Fruit fly (Drosophila melanogaster) whole organism, embryonic: ENCODE measurements around the gene CG8543.

Experiments
- B-H2 ChIP-seq: fragments of 200-800 bp; sonication (Bioruptor generic); optimal IDR thresholded peaks from 2 replicates; lab custom pipeline; 2018; ENCODE audit warnings: missing biosample characterization, mild to moderate bottlenecking, missing genetic modification characterization
- Bdp1 ChIP-seq: fragments of 200-800 bp; sonication (Bioruptor generic); optimal IDR thresholded peaks from 3 replicates; lab custom pipeline; 2016; ENCODE audit warnings: missing biosample characterization, missing genetic modification characterization
- BtbVII ChIP-seq: fragments of 200-800 bp; sonication (Bioruptor generic); optimal IDR thresholded peaks from 3 replicates; lab custom pipeline; 2017; ENCODE audit warnings: missing biosample characterization, mild to moderate bottlenecking, missing genetic modification characterization
- CG12219 ChIP-seq: fragments of 200-800 bp; sonication (Bioruptor generic); optimal IDR thresholded peaks from 3 replicates; lab custom pipeline; 2018; ENCODE audit warnings: missing biosample characterization, mild to moderate bottlenecking, missing genetic modification characterization
- CG14860 ChIP-seq: fragments of 200-800 bp; sonication (Bioruptor generic); IDR thresholded peaks from 3 replicates; pipeline ENCODE4 v1.3.6; 2022; ENCODE audit warnings: missing biosample characterization, missing genetic modification characterization; ENCODE audit not compliant: partially characterized antibody
- CG15601 ChIP-seq: fragments of 200-800 bp; sonication (Bioruptor generic); optimal IDR thresholded peaks from 3 replicates; lab custom pipeline; 2019; ENCODE audit warnings: missing biosample characterization, mild to moderate bottlenecking, missing genetic modification characterization, moderate library complexity
- CG16813 ChIP-seq: fragments of 200-800 bp; sonication (Bioruptor generic); IDR thresholded peaks from 3 replicates; pipeline ENCODE4 v1.3.6; 2022; ENCODE audit warnings: missing biosample characterization, missing genetic modification characterization; ENCODE audit not compliant: partially characterized antibody
- CG17328 ChIP-seq: fragments of 200-800 bp; sonication (Bioruptor generic); IDR thresholded peaks from 2 replicates; pipeline ENCODE4 v1.3.6; 2022; ENCODE audit warnings: missing biosample characterization, missing genetic modification characterization
- CG17385 ChIP-seq: fragments of 200-800 bp; sonication (Bioruptor generic); optimal IDR thresholded peaks from 3 replicates; lab custom pipeline; 2018; ENCODE audit warnings: missing biosample characterization, mild to moderate bottlenecking, missing genetic modification characterization
- CG18764 ChIP-seq: fragments of 200-800 bp; sonication (Bioruptor generic); optimal IDR thresholded peaks from 3 replicates; lab custom pipeline; 2016; ENCODE audit warnings: missing biosample characterization, missing genetic modification characterization
- CG2202 ChIP-seq: fragments of 200-800 bp; sonication (Bioruptor generic); optimal IDR thresholded peaks from 2 replicates; lab custom pipeline; 2018; ENCODE audit warnings: missing biosample characterization, mild to moderate bottlenecking, missing genetic modification characterization
- CG2678 ChIP-seq: fragments of 200-800 bp; sonication (Bioruptor generic); optimal IDR thresholded peaks from 3 replicates; lab custom pipeline; 2019; ENCODE audit warnings: missing biosample characterization, mild to moderate bottlenecking, missing genetic modification characterization, moderate library complexity
- CG2889 ChIP-seq: fragments of 200-800 bp; sonication (Bioruptor generic); IDR thresholded peaks from 3 replicates; pipeline ENCODE4 v1.3.6; 2022; ENCODE audit warnings: missing biosample characterization, missing genetic modification characterization
- CG32772 ChIP-seq: fragments of 200-800 bp; sonication (Bioruptor generic); IDR thresholded peaks from 2 replicates; pipeline ENCODE4 v1.3.6; 2022; ENCODE audit warnings: missing biosample characterization, missing genetic modification characterization
- CG33557 ChIP-seq: fragments of 200-800 bp; sonication (Bioruptor generic); optimal IDR thresholded peaks from 2 replicates; lab custom pipeline; 2019; ENCODE audit warnings: missing biosample characterization, mild to moderate bottlenecking, missing genetic modification characterization, moderate library complexity
- CG34376 ChIP-seq: fragments of 200-800 bp; sonication (Bioruptor generic); optimal IDR thresholded peaks from 2 replicates; lab custom pipeline; 2018; ENCODE audit warnings: missing biosample characterization, mild to moderate bottlenecking, missing genetic modification characterization
- CG3847 ChIP-seq: fragments of 200-800 bp; sonication (Bioruptor generic); IDR thresholded peaks from 2 replicates; pipeline ENCODE4 v1.3.6; 2022; ENCODE audit warnings: missing biosample characterization, missing genetic modification characterization
- CG4282 ChIP-seq: fragments of 200-800 bp; sonication (Bioruptor generic); optimal IDR thresholded peaks from 2 replicates; lab custom pipeline; 2016; ENCODE audit warnings: missing biosample characterization, missing genetic modification characterization
- CG4404 ChIP-seq: fragments of 200-800 bp; sonication (Bioruptor generic); IDR thresholded peaks from 2 replicates; pipeline ENCODE4 v1.3.6; 2022; ENCODE audit warnings: missing biosample characterization, missing genetic modification characterization
- CG6254 ChIP-seq: fragments of 200-800 bp; sonication (Bioruptor generic); optimal IDR thresholded peaks from 3 replicates; lab custom pipeline; 2017; ENCODE audit warnings: mild to moderate bottlenecking, missing biosample characterization, missing genetic modification reagents, missing genetic modification characterization
- CG6654 ChIP-seq: fragments of 200-800 bp; sonication (Bioruptor generic); optimal IDR thresholded peaks from 2 replicates; lab custom pipeline; 2017; ENCODE audit warnings: missing biosample characterization, mild to moderate bottlenecking, missing genetic modification characterization
- CG6854 ChIP-seq: fragments of 200-800 bp; sonication (Bioruptor generic); optimal IDR thresholded peaks from 3 replicates; lab custom pipeline; 2017; ENCODE audit warnings: missing biosample characterization, mild to moderate bottlenecking, missing genetic modification characterization
- CG8290 ChIP-seq, 3 experiments: fragments of 200-800 bp; sonication (Bioruptor generic); optimal IDR thresholded peaks; 2 replicates each; lab custom pipeline; 2016 to 2019; ENCODE audit warnings: missing biosample characterization in 3 of 3, missing genetic modification characterization in 3 of 3, mild to moderate bottlenecking in 2 of 3, moderate library complexity in 1 of 3
- CG9215 ChIP-seq: fragments of 200-800 bp; sonication (Bioruptor generic); IDR thresholded peaks from 2 replicates; pipeline ENCODE4 v1.3.6; 2022; ENCODE audit warnings: missing biosample characterization, missing genetic modification characterization
- Fer1 ChIP-seq: fragments of 200-800 bp; sonication (Bioruptor generic); optimal IDR thresholded peaks from 2 replicates; lab custom pipeline; 2017; ENCODE audit warnings: missing biosample characterization, mild to moderate bottlenecking, missing genetic modification characterization
- MESR4 ChIP-seq: fragments of 200-800 bp; sonication (Bioruptor generic); optimal IDR thresholded peaks from 2 replicates; lab custom pipeline; 2018; ENCODE audit warnings: missing biosample characterization, mild to moderate bottlenecking, missing genetic modification characterization, moderate library complexity
- NC2β ChIP-seq: fragments of 200-800 bp; sonication (Bioruptor generic); optimal IDR thresholded peaks from 2 replicates; lab custom pipeline; 2016; ENCODE audit warnings: missing biosample characterization, missing genetic modification characterization
- Ravus ChIP-seq: fragments of 200-800 bp; sonication (Bioruptor generic); IDR thresholded peaks from 2 replicates; pipeline ENCODE4 v1.3.6; 2022; ENCODE audit warnings: missing biosample characterization, missing genetic modification characterization
- Trl ChIP-seq, 3 experiments: fragments of >200 bp in 2 of 3; fragments of 200-800 bp in 1 of 3; sonication (Bioruptor generic) in 1 of 3; optimal IDR thresholded peaks; 2 replicates in 1 of 3; 3 replicates in 2 of 3; lab custom pipeline; 2016 to 2017; ENCODE audit warnings: missing biosample characterization in 1 of 3, missing genetic modification characterization in 1 of 3
- Xbp1 ChIP-seq: fragments of 200-800 bp; sonication (Bioruptor generic); optimal IDR thresholded peaks from 3 replicates; lab custom pipeline; 2016; ENCODE audit warnings: missing biosample characterization, mild to moderate bottlenecking, missing genetic modification characterization
- br ChIP-seq: fragments of >200 bp; optimal IDR thresholded peaks from 2 replicates; lab custom pipeline; 2017
- ci ChIP-seq: fragments of 200-800 bp; sonication (Bioruptor generic); IDR thresholded peaks from 3 replicates; pipeline ENCODE4 v1.3.6; 2022; ENCODE audit warnings: missing biosample characterization, missing genetic modification characterization
- her ChIP-seq: fragments of 200-800 bp; sonication (Bioruptor generic); optimal IDR thresholded peaks from 2 replicates; lab custom pipeline; 2016; ENCODE audit warnings: missing biosample characterization, missing genetic modification characterization
- ind ChIP-seq: fragments of 200-800 bp; sonication (Bioruptor generic); optimal IDR thresholded peaks from 3 replicates; lab custom pipeline; 2016; ENCODE audit warnings: missing biosample characterization, missing genetic modification characterization
- knrl ChIP-seq: fragments of 200-800 bp; sonication (Bioruptor generic); IDR thresholded peaks from 3 replicates; pipeline ENCODE4 v1.3.6; 2022; ENCODE audit warnings: missing biosample characterization, missing genetic modification characterization; ENCODE audit not compliant: partially characterized antibody
- mam ChIP-seq: fragments of 200-800 bp; sonication (Bioruptor generic); optimal IDR thresholded peaks from 3 replicates; lab custom pipeline; 2016; ENCODE audit warnings: missing biosample characterization, missing genetic modification characterization
- nerfin-1 ChIP-seq: fragments of 200-800 bp; sonication (Bioruptor generic); optimal IDR thresholded peaks from 3 replicates; lab custom pipeline; 2019; ENCODE audit warnings: missing biosample characterization, mild to moderate bottlenecking, missing genetic modification characterization, moderate library complexity
- nom ChIP-seq: fragments of 200-800 bp; sonication (Bioruptor generic); optimal IDR thresholded peaks from 2 replicates; lab custom pipeline; 2017; ENCODE audit warnings: missing biosample characterization, missing genetic modification characterization, mild to moderate bottlenecking, moderate library complexity, missing genetic modification reagents
- pnt ChIP-seq: fragments of 200-800 bp; sonication (Bioruptor generic); optimal IDR thresholded peaks from 3 replicates; lab custom pipeline; 2016; ENCODE audit warnings: missing biosample characterization, missing genetic modification characterization
- prd ChIP-seq, 3 experiments: fragments of >200 bp in 2 of 3; fragments of 200-800 bp in 1 of 3; sonication (Bioruptor generic) in 1 of 3; optimal IDR thresholded peaks in 2 of 3; IDR thresholded peaks in 1 of 3; 2 replicates in 2 of 3; 3 replicates in 1 of 3; pipeline versions ENCODE4 v1.3.6 to Lab custom; 2017 to 2022; ENCODE audit warnings: missing biosample characterization in 1 of 3, missing genetic modification characterization in 1 of 3
- pum ChIP-seq: fragments of 200-800 bp; sonication (Bioruptor generic); optimal IDR thresholded peaks from 2 replicates; lab custom pipeline; 2016; ENCODE audit warnings: missing biosample characterization, missing genetic modification characterization
- salm ChIP-seq: fragments of 200-800 bp; sonication (Bioruptor generic); optimal IDR thresholded peaks from 2 replicates; lab custom pipeline; 2018; ENCODE audit warnings: missing biosample characterization, mild to moderate bottlenecking, missing genetic modification characterization
- slbo ChIP-seq: fragments of 200-800 bp; sonication (Bioruptor generic); IDR thresholded peaks from 2 replicates; pipeline ENCODE4 v1.3.6; 2022; ENCODE audit warnings: missing biosample characterization, missing genetic modification characterization
- so ChIP-seq: fragments of 200-800 bp; sonication (Bioruptor generic); IDR thresholded peaks from 3 replicates; pipeline ENCODE4 v1.3.6; 2022; ENCODE audit warnings: missing biosample characterization, missing genetic modification characterization
- tap ChIP-seq: fragments of 200-800 bp; optimal IDR thresholded peaks from 3 replicates; lab custom pipeline; 2019; ENCODE audit warnings: missing biosample characterization, mild to moderate bottlenecking, missing genetic modification characterization, moderate library complexity
- tll ChIP-seq, 2 experiments: fragments of 200-800 bp in 1 of 2; fragments of >200 bp in 1 of 2; sonication (Bioruptor generic) in 1 of 2; optimal IDR thresholded peaks; 2 replicates each; lab custom pipeline; 2017 to 2019; ENCODE audit warnings: missing biosample characterization in 2 of 2, missing genetic modification characterization in 2 of 2, mild to moderate bottlenecking in 1 of 2, moderate library complexity in 1 of 2

Gene CG8543

DNA sequence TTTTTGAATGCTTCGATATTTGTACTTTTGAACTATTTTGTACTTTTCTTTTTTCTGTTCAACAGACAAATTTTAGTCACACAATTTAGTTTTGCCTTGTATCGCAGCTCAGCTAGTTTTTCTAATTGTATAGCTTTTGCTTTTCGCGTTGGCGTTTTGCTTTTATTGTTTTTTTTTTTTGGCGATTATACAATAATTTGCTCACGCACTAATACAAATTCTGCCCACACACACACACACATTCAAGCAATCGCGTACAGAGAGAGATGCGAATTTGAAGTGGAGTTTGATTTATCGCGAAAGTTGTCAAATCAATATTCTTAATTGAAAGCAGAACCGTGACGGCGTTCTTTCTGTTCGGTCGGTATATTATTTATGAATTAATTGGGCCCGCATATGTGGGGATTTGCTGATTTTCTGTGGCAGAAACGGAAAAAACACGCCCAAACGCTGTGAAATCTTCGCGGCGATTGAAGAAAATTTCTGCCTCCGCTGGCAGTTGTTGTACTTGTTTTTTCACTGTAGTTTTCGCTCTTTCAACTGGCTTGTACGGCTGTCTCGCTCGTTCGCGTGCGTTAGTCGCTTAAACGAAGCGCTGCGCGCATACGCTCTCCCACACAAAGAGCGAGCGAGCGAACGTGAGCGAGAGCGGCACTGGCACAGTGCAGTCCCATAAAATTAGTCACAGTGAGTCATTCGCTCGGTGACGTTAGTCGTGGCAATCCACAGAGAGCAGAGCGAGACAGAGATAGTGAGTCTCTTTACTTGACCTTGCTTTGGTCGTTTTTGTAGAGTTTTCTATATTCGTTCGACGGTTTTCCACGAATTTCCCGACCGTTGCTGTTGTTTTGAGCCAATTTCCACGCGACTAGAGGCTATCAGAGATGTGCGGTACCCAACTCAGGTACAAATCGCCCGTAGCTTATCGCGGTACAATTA, 35.1 kb downstream of the CG8543 start, which contains the start of gene Rac2 (continued):
- TF ChIP-seq MESR4 (GFP tag; lab: Kevin White, UChicago), result peak; percentile 14
- TF ChIP-seq CG15601 (tag; lab: Kevin White, UChicago), result peak; percentile 64
- peak; percentile 20 for TF ChIP-seq CG2202 (tag; lab: Kevin White, UChicago)
- no peak for TF ChIP-seq prd (optimal IDR thresholded peaks at IDR 0.05; lab: Kevin White, UChicago)
- TF ChIP-seq prd (GFP tag; IDR thresholded peaks at IDR 0.05; lab: Robert Waterston, UW), result peak; percentile 33; the same call in 2 of the 3 replicates
- no peak for TF ChIP-seq mam
- TF ChIP-seq salm, result peak; percentile 7
- TF ChIP-seq CG4282, result no peak
- peak; percentile 67 for TF ChIP-seq nom (GFP tag; lab: Kevin White, UChicago)
- TF ChIP-seq Trl (optimal IDR thresholded peaks at IDR 0.05; lab: Kevin White, UChicago), result peak; percentile 95
- peak; percentile 77 for TF ChIP-seq Trl (GFP tag; optimal IDR thresholded peaks at IDR 0.05; lab: Kevin White, UChicago)
- TF ChIP-seq NC2β (GFP tag; lab: Kevin White, UChicago), result no peak
- TF ChIP-seq tll (GFP tag; optimal IDR thresholded peaks at IDR 0.05; lab: Kevin White, UChicago), result peak in 1 of 2 experiments; percentile 95
- TF ChIP-seq CG6854, result no peak
- peak; percentile 13; the same call in 1 of the 3 replicates for TF ChIP-seq knrl (GFP tag; lab: Robert Waterston, UW)
- TF ChIP-seq CG18764 (GFP tag; lab: Kevin White, UChicago), result no peak
- no peak for TF ChIP-seq nerfin-1 (tag; lab: Kevin White, UChicago)
- no peak for TF ChIP-seq CG14860 (GFP tag; lab: Robert Waterston, UW)
- 0 out of 2 replicates have a peak, but pooled peaks have one; percentile 24 for TF ChIP-seq CG4404 (GFP tag; lab: Robert Waterston, UW)
- peak; percentile 40; the same call in 1 of the 3 replicates for TF ChIP-seq CG16813 (GFP tag; lab: Robert Waterston, UW)
- TF ChIP-seq CG34376 (GFP tag; lab: Kevin White, UChicago), result peak; percentile 7
- TF ChIP-seq tap, result no peak
- TF ChIP-seq CG6254 (GFP tag; lab: Kevin White, UChicago), result peak; percentile 35
- TF ChIP-seq CG17385 (GFP tag; lab: Kevin White, UChicago), result peak; percentile 50
- TF ChIP-seq Xbp1, result peak; percentile 6
- peak; percentile 26; the same call in 1 of the 2 replicates for TF ChIP-seq CG3847 (GFP tag; lab: Robert Waterston, UW)
- TF ChIP-seq pum (GFP tag; lab: Kevin White, UChicago), result no peak
- 0 out of 3 replicates have a peak, but pooled peaks have one; percentile 22 for TF ChIP-seq CG2889 (GFP tag; lab: Robert Waterston, UW)
- TF ChIP-seq Fer1 (GFP tag; lab: Kevin White, UChicago), result peak; percentile 15
- TF ChIP-seq Bdp1 (GFP tag; lab: Kevin White, UChicago), result no peak
- TF ChIP-seq her (GFP tag; lab: Kevin White, UChicago), result peak; percentile 24
- 0 out of 3 replicates have a peak, but pooled peaks have one; percentile 59 for TF ChIP-seq ci (GFP tag; lab: Robert Waterston, UW)
- no peak for TF ChIP-seq CG9215 (GFP tag; lab: Robert Waterston, UW)
- peak; percentile 39; the same call in 1 of the 2 replicates for TF ChIP-seq CG32772 (GFP tag; lab: Robert Waterston, UW)
- TF ChIP-seq br (lab: Kevin White, UChicago), result no peak
- peak; percentile 24 for TF ChIP-seq pnt
- peak; percentile 27 for TF ChIP-seq CG33557
- 0 out of 2 replicates have a peak, but pooled peaks have one; percentile 33 for TF ChIP-seq slbo (GFP tag; lab: Robert Waterston, UW)
- peak; percentile 24 for TF ChIP-seq CG2678 (tag; lab: Kevin White, UChicago)
- TF ChIP-seq Ravus, result no peak
- TF ChIP-seq BtbVII, result peak; percentile 26
- TF ChIP-seq CG17328 (GFP tag; lab: Robert Waterston, UW), result 0 out of 2 replicates have a peak, but pooled peaks have one; percentile 10
- no peak for TF ChIP-seq so (GFP tag; lab: Robert Waterston, UW)
- no peak for TF ChIP-seq CG8290 (GFP tag; optimal IDR thresholded peaks at IDR 0.05; lab: Kevin White, UChicago)
- TF ChIP-seq CG8290 (tag; optimal IDR thresholded peaks at IDR 0.05; lab: Kevin White, UChicago), result peak; percentile 10 to 44
- no peak for TF ChIP-seq CG12219 (GFP tag; lab: Kevin White, UChicago)
- peak; percentile 3 for TF ChIP-seq ind (GFP tag; lab: Kevin White, UChicago)
- TF ChIP-seq CG6654 (GFP tag; lab: Kevin White, UChicago), result no peak
- TF ChIP-seq B-H2 (GFP tag; lab: Kevin White, UChicago), result peak; percentile 9
